Worm (Caenorhabditis elegans) whole organism, young adult: ENCODE data around the gene fbxb-33.

ENCODE experiments used
- B0019.2 ChIP-seq: fragments of 200-800 bp; sonication (Bioruptor generic); conservative IDR thresholded peaks from 2 replicates; pipeline ENCODE4 v1.3.6; 2022; ENCODE audit warnings: missing genetic modification reagents, missing genetic modification characterization, missing compliant biosample characterization
- B0261.1 ChIP-seq: sonication (generic microtip); optimal IDR thresholded peaks from 2 replicates; lab custom pipeline; 2016; ENCODE audit warnings: mild to moderate bottlenecking, missing genetic modification characterization, moderate library complexity, missing compliant biosample characterization
- D2030.7 ChIP-seq: fragments of 200-800 bp; sonication (Bioruptor generic); IDR thresholded peaks from 2 replicates; pipeline ENCODE4 v1.3.6; 2022; ENCODE audit warnings: missing genetic modification reagents, missing genetic modification characterization, missing compliant biosample characterization
- K11D2.4 ChIP-seq: fragments of 200-800 bp; sonication (Bioruptor generic); IDR thresholded peaks from 2 replicates; pipeline ENCODE4 v1.3.6; 2022; ENCODE audit warnings: missing genetic modification reagents, missing genetic modification characterization, missing compliant biosample characterization
- K12H6.12 ChIP-seq: fragments of 200-800 bp; sonication (Bioruptor generic); optimal IDR thresholded peaks from 2 replicates; lab custom pipeline; 2018; ENCODE audit warnings: mild to moderate bottlenecking, missing genetic modification characterization, missing compliant biosample characterization
- T07F8.4 ChIP-seq: sonication (generic microtip); optimal IDR thresholded peaks from 2 replicates; lab custom pipeline; 2016; ENCODE audit warnings: mild to moderate bottlenecking, missing genetic modification characterization, moderate library complexity, missing compliant biosample characterization
- Y53F4B.3 ChIP-seq: fragments of 200-800 bp; sonication (Bioruptor generic); IDR thresholded peaks from 2 replicates; pipeline ENCODE4 v1.3.6; 2022; ENCODE audit warnings: missing genetic modification reagents, missing genetic modification characterization, missing compliant biosample characterization
- Y53G8AR.9 ChIP-seq: fragments of 200-800 bp; sonication (Bioruptor generic); conservative IDR thresholded peaks from 2 replicates; pipeline ENCODE4 v1.3.6; 2022; ENCODE audit warnings: missing genetic modification reagents, missing genetic modification characterization, missing compliant biosample characterization
- Y79H2A.3 ChIP-seq: fragments of 200-800 bp; sonication (Bioruptor generic); conservative IDR thresholded peaks from 2 replicates; pipeline ENCODE4 v1.3.6; 2022; ENCODE audit warnings: missing genetic modification reagents, missing genetic modification characterization, missing compliant biosample characterization
- ama-1 ChIP-seq, 3 experiments: fragments of 150-350 bp in 1 of 3; sonication (generic microtip) in 2 of 3; optimal IDR thresholded peaks; 2 replicates each; lab custom pipeline; 2014 to 2018; ENCODE audit warnings: missing biosample characterization in 2 of 3, missing genetic modification characterization in 2 of 3, missing genetic modification reagents in 2 of 3
- atf-7 ChIP-seq: sonication (generic microtip); optimal IDR thresholded peaks from 2 replicates; lab custom pipeline; 2017; ENCODE audit warnings: mild to moderate bottlenecking, missing genetic modification characterization, missing compliant biosample characterization
- cebp-2 ChIP-seq: fragments of 200-800 bp; sonication (Bioruptor generic); IDR thresholded peaks from 2 replicates; pipeline ENCODE4 v1.3.6; 2022; ENCODE audit warnings: missing genetic modification characterization, missing compliant biosample characterization
- ceh-100 ChIP-seq: fragments of 200-800 bp; sonication (Bioruptor generic); IDR thresholded peaks from 2 replicates; pipeline ENCODE4 v1.3.6; 2022; ENCODE audit warnings: missing genetic modification reagents, missing genetic modification characterization, missing compliant biosample characterization
- ceh-27 ChIP-seq: fragments of 200-800 bp; sonication (Bioruptor generic); optimal IDR thresholded peaks from 2 replicates; lab custom pipeline; 2018; ENCODE audit warnings: mild to moderate bottlenecking, missing genetic modification characterization, moderate library complexity, missing compliant biosample characterization
- ceh-58 ChIP-seq: fragments of 200-800 bp; sonication (Bioruptor generic); IDR thresholded peaks from 2 replicates; pipeline ENCODE4 v1.3.6; 2022; ENCODE audit warnings: missing genetic modification characterization, missing compliant biosample characterization
- ceh-91 ChIP-seq: fragments of 200-800 bp; sonication (Bioruptor generic); IDR thresholded peaks from 2 replicates; pipeline ENCODE4 v1.3.6; 2022; ENCODE audit warnings: missing genetic modification reagents, missing genetic modification characterization, missing compliant biosample characterization
- dpl-1 ChIP-seq: fragments of 150-350 bp; optimal IDR thresholded peaks from 2 replicates; lab custom pipeline; 2014; ENCODE audit warnings: missing biosample characterization, missing genetic modification reagents, missing genetic modification characterization
- efl-1 ChIP-seq: fragments of 150-350 bp; optimal IDR thresholded peaks from 2 replicates; lab custom pipeline; 2014; ENCODE audit warnings: missing biosample characterization, missing genetic modification reagents, missing genetic modification characterization
- egl-18 ChIP-seq: fragments of 200-800 bp; sonication (Bioruptor generic); IDR thresholded peaks from 2 replicates; pipeline ENCODE4 v1.3.6; 2022; ENCODE audit warnings: missing genetic modification reagents, missing genetic modification characterization, missing compliant biosample characterization
- ets-4 ChIP-seq: fragments of 200-800 bp; sonication (Bioruptor generic); optimal IDR thresholded peaks from 2 replicates; lab custom pipeline; 2018; ENCODE audit warnings: mild to moderate bottlenecking, missing genetic modification characterization, missing compliant biosample characterization
- fkh-3 ChIP-seq: sonication (generic microtip); optimal IDR thresholded peaks from 2 replicates; lab custom pipeline; 2016; ENCODE audit warnings: mild to moderate bottlenecking, missing genetic modification characterization, missing compliant biosample characterization
- gei-17 ChIP-seq: fragments of 200-800 bp; sonication (Bioruptor generic); optimal IDR thresholded peaks from 2 replicates; lab custom pipeline; 2018; ENCODE audit warnings: mild to moderate bottlenecking, missing genetic modification characterization, missing compliant biosample characterization
- him-1 ChIP-seq: sonication (generic microtip); optimal IDR thresholded peaks from 2 replicates; lab custom pipeline; 2016; ENCODE audit warnings: missing genotype, missing genetic modification reagents, missing genetic modification characterization, missing compliant biosample characterization
- hmg-1.2 ChIP-seq: fragments of 200-800 bp; sonication (Bioruptor generic); IDR thresholded peaks from 2 replicates; pipeline ENCODE4 v1.3.6; 2022; ENCODE audit warnings: missing genetic modification reagents, missing genetic modification characterization, missing compliant biosample characterization
- hrde-1 ChIP-seq: sonication (generic microtip); optimal IDR thresholded peaks from 2 replicates; lab custom pipeline; 2016; ENCODE audit warnings: missing genetic modification characterization, mild to moderate bottlenecking, missing compliant biosample characterization, moderate library complexity, missing genotype, missing genetic modification reagents, borderline replicate concordance
- let-526 ChIP-seq: fragments of 200-800 bp; sonication (Bioruptor generic); IDR thresholded peaks from 2 replicates; pipeline ENCODE4 v1.3.6; 2022; ENCODE audit warnings: missing genetic modification reagents, missing genetic modification characterization, missing compliant biosample characterization
- lin-54 ChIP-seq: fragments of 200-800 bp; sonication (Bioruptor generic); optimal IDR thresholded peaks from 2 replicates; lab custom pipeline; 2018; ENCODE audit warnings: mild to moderate bottlenecking, missing genetic modification characterization, missing compliant biosample characterization
- madf-6 ChIP-seq: fragments of 200-800 bp; sonication (Bioruptor generic); IDR thresholded peaks from 2 replicates; pipeline ENCODE4 v1.3.6; 2022; ENCODE audit warnings: missing genetic modification reagents, missing genetic modification characterization, missing compliant biosample characterization
- madf-8 ChIP-seq: fragments of 200-800 bp; sonication (Bioruptor generic); conservative IDR thresholded peaks from 2 replicates; pipeline ENCODE4 v1.3.6; 2022; ENCODE audit warnings: missing genetic modification reagents, missing genetic modification characterization, missing compliant biosample characterization
- mel-28 ChIP-seq: sonication (generic microtip); optimal IDR thresholded peaks from 2 replicates; lab custom pipeline; 2016; ENCODE audit warnings: borderline replicate concordance, mild to moderate bottlenecking, missing genetic modification characterization, missing compliant biosample characterization
- nfya-1 ChIP-seq: sonication (generic microtip); optimal IDR thresholded peaks from 2 replicates; lab custom pipeline; 2017; ENCODE audit warnings: antibody characterized with exemption, missing compliant biosample characterization, missing genetic modification characterization, borderline replicate concordance; ENCODE audit not compliant: insufficient read depth
- nfya-2 ChIP-seq: fragments of 200-800 bp; sonication (Bioruptor generic); IDR thresholded peaks from 2 replicates; pipeline ENCODE4 v1.3.6; 2022; ENCODE audit warnings: missing genetic modification reagents, missing genetic modification characterization, missing compliant biosample characterization
- nfyb-1 ChIP-seq: fragments of 200-800 bp; sonication (Bioruptor generic); IDR thresholded peaks from 2 replicates; pipeline ENCODE4 v1.3.6; 2022; ENCODE audit warnings: missing genetic modification reagents, missing genetic modification characterization, missing compliant biosample characterization
- nhr-27 ChIP-seq: fragments of 200-800 bp; sonication (Bioruptor generic); optimal IDR thresholded peaks from 2 replicates; lab custom pipeline; 2018; ENCODE audit warnings: mild to moderate bottlenecking, missing genetic modification characterization, moderate library complexity, missing compliant biosample characterization
- nhr-90 ChIP-seq: sonication (generic microtip); optimal IDR thresholded peaks from 2 replicates; lab custom pipeline; 2016; ENCODE audit warnings: missing genotype, mild to moderate bottlenecking, missing genetic modification characterization, missing compliant biosample characterization
- rec-8 ChIP-seq, 2 experiments: sonication (generic microtip); optimal IDR thresholded peaks; 2 replicates each; lab custom pipeline; 2016; ENCODE audit warnings: mild to moderate bottlenecking in 2 of 2, missing genetic modification characterization in 2 of 2, missing genetic modification reagents in 2 of 2, missing genotype in 2 of 2, missing biosample characterization in 1 of 2, missing compliant biosample characterization in 1 of 2, moderate library complexity in 1 of 2
- repo-1 ChIP-seq: sonication (generic microtip); optimal IDR thresholded peaks from 2 replicates; lab custom pipeline; 2017; ENCODE audit warnings: mild to moderate bottlenecking, missing genetic modification characterization, missing compliant biosample characterization
- rpc-1 ChIP-seq, 2 experiments: fragments of 150-350 bp in 1 of 2; sonication (generic microtip) in 1 of 2; optimal IDR thresholded peaks; 2 replicates each; lab custom pipeline; 2014 to 2018; ENCODE audit warnings: missing biosample characterization in 1 of 2, missing genetic modification characterization in 1 of 2, missing genetic modification reagents in 1 of 2, missing genotype in 1 of 2
- snpc-1.1 ChIP-seq: sonication (generic microtip); optimal IDR thresholded peaks from 2 replicates; lab custom pipeline; 2017; ENCODE audit warnings: missing genetic modification characterization, mild to moderate bottlenecking, missing compliant biosample characterization, antibody characterized with exemption, moderate library complexity, missing genotype, missing genetic modification reagents; ENCODE audit not compliant: insufficient read depth
- snpc-4 ChIP-seq, 5 experiments: fragments of 150-350 bp in 1 of 5; sonication (generic microtip) in 4 of 5; optimal IDR thresholded peaks; 2 replicates each; lab custom pipeline; 2014 to 2018; ENCODE audit warnings: missing genetic modification characterization in 5 of 5, missing biosample characterization in 3 of 5, antibody characterized with exemption in 2 of 5, mild to moderate bottlenecking in 2 of 5, missing compliant biosample characterization in 2 of 5, missing genotype in 2 of 5, moderate library complexity in 2 of 5, missing genetic modification reagents in 1 of 5
- somi-1 ChIP-seq: fragments of 200-800 bp; sonication (Bioruptor generic); optimal IDR thresholded peaks from 2 replicates; lab custom pipeline; 2018; ENCODE audit warnings: mild to moderate bottlenecking, missing genetic modification characterization, missing compliant biosample characterization
- unc-62 ChIP-seq: fragments of 150-350 bp; optimal IDR thresholded peaks from 2 replicates; lab custom pipeline; 2014; ENCODE audit warnings: missing biosample characterization, missing genetic modification reagents, missing genetic modification characterization
- xnd-1 ChIP-seq: sonication (generic microtip); optimal IDR thresholded peaks from 2 replicates; lab custom pipeline; 2016; ENCODE audit warnings: missing genotype, missing genetic modification reagents, missing genetic modification characterization, missing compliant biosample characterization
- zfh-2 ChIP-seq: fragments of 200-800 bp; sonication (Bioruptor generic); conservative IDR thresholded peaks from 2 replicates; pipeline ENCODE4 v1.3.6; 2022; ENCODE audit warnings: missing genetic modification reagents, missing genetic modification characterization, missing compliant biosample characterization
- zim-3 ChIP-seq: sonication (generic microtip); optimal IDR thresholded peaks from 2 replicates; lab custom pipeline; 2017; ENCODE audit warnings: mild to moderate bottlenecking, missing genetic modification characterization, moderate library complexity, missing compliant biosample characterization

The fbxb-33 gene

DNA sequence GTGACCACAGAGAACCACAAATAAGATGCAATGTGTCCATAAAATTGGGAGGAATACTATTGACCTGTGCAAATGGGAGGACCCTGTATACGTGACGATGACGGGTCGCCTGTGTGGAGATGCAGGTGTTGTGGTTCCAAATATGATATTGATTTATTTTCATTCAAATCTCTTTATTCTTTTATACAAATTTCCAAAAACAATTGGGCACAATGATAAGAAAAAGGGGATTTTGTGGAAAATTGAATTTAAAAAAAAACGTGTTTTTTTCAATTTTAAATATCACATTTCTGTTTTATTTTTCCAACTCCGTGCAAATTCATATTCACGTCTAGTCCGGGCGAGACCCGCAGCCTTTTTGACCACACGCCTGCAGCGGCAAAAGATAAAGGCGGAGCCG lies 28.0 kb downstream of the fbxb-33 start, which contains the start of gene F19B10.2:
Gene F19B10.2, plus strand, starts transcription at position 301 of the 400 bp plus-strand sequence.
- no peak for TF ChIP-seq let-526 (GFP tag; lab: Robert Waterston, UW)
- TF ChIP-seq nhr-90 (tag; lab: Kevin White, UChicago): no peak
- TF ChIP-seq B0261.1 (tag; lab: Kevin White, UChicago): no peak
- no peak for TF ChIP-seq unc-62 (GFP tag; lab: Kevin White, UChicago)
- no peak for TF ChIP-seq cebp-2 (GFP tag; lab: Robert Waterston, UW)
- no peak for TF ChIP-seq ceh-58 (GFP tag; lab: Robert Waterston, UW)
- TF ChIP-seq T07F8.4 (tag; lab: Kevin White, UChicago): no peak
- no peak for TF ChIP-seq ceh-27
- TF ChIP-seq K11D2.4 (GFP tag; lab: Robert Waterston, UW): no peak
- TF ChIP-seq ceh-100 (GFP tag; lab: Robert Waterston, UW): no peak
- TF ChIP-seq nfya-1 (tag; lab: Kevin White, UChicago): no peak
- TF ChIP-seq egl-18 (GFP tag; lab: Robert Waterston, UW): no peak
- TF ChIP-seq nfya-2: no peak
- no peak for TF ChIP-seq lin-54 (GFP tag; lab: Kevin White, UChicago)
- TF ChIP-seq ama-1 (optimal IDR thresholded peaks at IDR 0.05; lab: Kevin White, UChicago): no peak
- no peak for TF ChIP-seq ama-1 (GFP tag; optimal IDR thresholded peaks at IDR 0.05; lab: Kevin White, UChicago)
- no peak for TF ChIP-seq snpc-4 (GFP tag; optimal IDR thresholded peaks at IDR 0.05; lab: Kevin White, UChicago)
- TF ChIP-seq snpc-4 (tag; optimal IDR thresholded peaks at IDR 0.05; lab: Kevin White, UChicago): no peak
- no peak for TF ChIP-seq repo-1 (tag; lab: Kevin White, UChicago)
- TF ChIP-seq rec-8 (tag; optimal IDR thresholded peaks at IDR 0.05; lab: Kevin White, UChicago): no peak
- TF ChIP-seq Y79H2A.3 (GFP tag; lab: Robert Waterston, UW): no peak

ce11 chrII:3678978-3679377 lies 31.8 kb downstream of the fbxb-33 start:
- TF ChIP-seq hrde-1 (no peak), zim-3 (no peak), Y53G8AR.9 (no peak), D2030.7 (no peak), ceh-91 (no peak), B0019.2 (GFP tag; lab: Robert Waterston, UW) (no peak), efl-1 (no peak), zfh-2 (GFP tag; lab: Robert Waterston, UW) (no peak), him-1 (tag; lab: Kevin White, UChicago) (no peak), cebp-2 (GFP tag; lab: Robert Waterston, UW) (no peak), atf-7 (tag; lab: Kevin White, UChicago) (no peak), fkh-3 (no peak), somi-1 (GFP tag; lab: Kevin White, UChicago) (no peak), nhr-27 (no peak), B0261.1 (tag; lab: Kevin White, UChicago) (no peak), K12H6.12 (no peak), mel-28 (no peak), gei-17 (GFP tag; lab: Kevin White, UChicago) (no peak)

- TF ChIP-seq madf-6 (GFP tag; lab: Robert Waterston, UW): peak; percentile 86
- peak; percentile 70 for TF ChIP-seq madf-8 (GFP tag; lab: Robert Waterston, UW)
- peak; percentile 34 for TF ChIP-seq xnd-1 (tag; lab: Kevin White, UChicago)
- peak; percentile 75 for TF ChIP-seq efl-1
- no peak for TF ChIP-seq ets-4 (GFP tag; lab: Kevin White, UChicago)
- no peak for TF ChIP-seq nfyb-1
- TF ChIP-seq dpl-1: peak; percentile 34
- TF ChIP-seq hmg-1.2 (GFP tag; lab: Robert Waterston, UW): peak; percentile 10; the same call in 1 of the 2 replicates
- no peak for TF ChIP-seq snpc-1.1 (tag; lab: Kevin White, UChicago)
- no peak for TF ChIP-seq rpc-1 (optimal IDR thresholded peaks at IDR 0.05; lab: Kevin White, UChicago)
- TF ChIP-seq rpc-1 (tag; optimal IDR thresholded peaks at IDR 0.05; lab: Kevin White, UChicago): no peak
- no peak for TF ChIP-seq Y53F4B.3 (GFP tag; lab: Robert Waterston, UW)
These were observed 33.2 kb downstream of the fbxb-33 start for ce11 chrII:3680366-3680765.
